Worm (Caenorhabditis elegans): ENCODE data around the gene F54F12.2.

- TF ChIP-seq lin-39 (tag; optimal IDR thresholded peaks at IDR 0.05) (no peak), egl-27 (tag; optimal IDR thresholded peaks at IDR 0.05) (no peak), nhr-111 (GFP tag; optimal IDR thresholded peaks at IDR 0.05) (no peak), pha-4 (GFP tag; IDR thresholded peaks at IDR 0.05) (no peak), pha-4 (tag; optimal IDR thresholded peaks at IDR 0.05) (peak; percentile 83), snpc-4 (tag; optimal IDR thresholded peaks at IDR 0.05) (no peak), T20F7.1 (GFP tag; optimal IDR thresholded peaks at IDR 0.05) (no peak), vab-7 (GFP tag; IDR thresholded peaks at IDR 0.05) (no peak), nhr-76 (tag; optimal IDR thresholded peaks at IDR 0.05) (no peak), ztf-11 (tag; optimal IDR thresholded peaks at IDR 0.05) (no peak)
Observed at ce11 chrIII:13000457-13000856, 39.4 kb upstream of the F54F12.2 start, which contains the start of gene ZK1010.8.
